Fruit fly (Drosophila melanogaster) whole organism, pupa: ENCODE measurements around the gene Glut4EF.

Experiments used
- CG10348 ChIP-seq: fragments of 200-800 bp; sonication (Bioruptor generic); IDR thresholded peaks from 2 replicates; pipeline ENCODE4 v1.3.6; 2022; ENCODE audit warnings: missing biosample characterization, missing genetic modification characterization
- CG12605 ChIP-seq: fragments of 200-800 bp; sonication (Bioruptor generic); IDR thresholded peaks from 2 replicates; pipeline ENCODE4 v1.3.6; 2022; ENCODE audit warnings: missing biosample characterization, missing genetic modification characterization
- CG13204 ChIP-seq: fragments of 200-800 bp; sonication (Bioruptor generic); optimal IDR thresholded peaks from 2 replicates; lab custom pipeline; 2018; ENCODE audit warnings: missing biosample characterization, mild to moderate bottlenecking, missing genetic modification characterization, moderate library complexity
- CG14655 ChIP-seq: fragments of 200-800 bp; sonication (Bioruptor generic); optimal IDR thresholded peaks from 3 replicates; lab custom pipeline; 2017; ENCODE audit warnings: mild to moderate bottlenecking, missing biosample characterization, missing genetic modification reagents, missing genetic modification characterization
- CG15710 ChIP-seq: fragments of 200-800 bp; sonication (Bioruptor generic); optimal IDR thresholded peaks from 2 replicates; lab custom pipeline; 2018; ENCODE audit warnings: missing biosample characterization, mild to moderate bottlenecking, missing genetic modification characterization, moderate library complexity
- CG17806 ChIP-seq: fragments of 200-800 bp; sonication (Bioruptor generic); optimal IDR thresholded peaks from 2 replicates; lab custom pipeline; 2018; ENCODE audit warnings: missing biosample characterization, mild to moderate bottlenecking, missing genetic modification characterization, moderate library complexity
- CG32121 ChIP-seq: fragments of 200-800 bp; sonication (Bioruptor generic); IDR thresholded peaks from 2 replicates; pipeline ENCODE4 v1.3.6; 2022; ENCODE audit warnings: missing biosample characterization, missing genetic modification characterization
- CG34367 ChIP-seq: fragments of 200-800 bp; sonication (Bioruptor generic); optimal IDR thresholded peaks from 2 replicates; lab custom pipeline; 2018; ENCODE audit warnings: missing biosample characterization, mild to moderate bottlenecking, missing genetic modification characterization
- CG4496 ChIP-seq: fragments of 200-800 bp; sonication (Bioruptor generic); IDR thresholded peaks from 3 replicates; pipeline ENCODE4 v1.3.6; 2022; ENCODE audit warnings: missing biosample characterization, missing genetic modification characterization
- CG8159 ChIP-seq: fragments of 200-800 bp; sonication (Bioruptor generic); optimal IDR thresholded peaks from 3 replicates; lab custom pipeline; 2018; ENCODE audit warnings: missing biosample characterization, mild to moderate bottlenecking, missing genetic modification characterization, moderate library complexity
- CG8301 ChIP-seq: fragments of 200-800 bp; sonication (Bioruptor generic); optimal IDR thresholded peaks from 2 replicates; lab custom pipeline; 2018; ENCODE audit warnings: missing biosample characterization, mild to moderate bottlenecking, missing genetic modification characterization
- CG9948 ChIP-seq: fragments of 200-800 bp; sonication (Bioruptor generic); optimal IDR thresholded peaks from 2 replicates; lab custom pipeline; 2018; ENCODE audit warnings: missing biosample characterization, mild to moderate bottlenecking, missing genetic modification characterization, moderate library complexity
- D1 ChIP-seq: fragments of 200-800 bp; sonication (Bioruptor generic); optimal IDR thresholded peaks from 2 replicates; lab custom pipeline; 2018; ENCODE audit warnings: missing biosample characterization, mild to moderate bottlenecking, missing genetic modification characterization, moderate library complexity
- EcR ChIP-seq: fragments of 200-800 bp; sonication (Bioruptor generic); optimal IDR thresholded peaks from 3 replicates; lab custom pipeline; 2019; ENCODE audit warnings: missing biosample characterization, missing genetic modification characterization, mild to moderate bottlenecking, moderate library complexity, missing genetic modification reagents
- Ets98B ChIP-seq: fragments of 200-800 bp; sonication (Bioruptor generic); IDR thresholded peaks from 2 replicates; pipeline ENCODE4 v1.3.6; 2022; ENCODE audit warnings: missing biosample characterization, missing genetic modification characterization
- Pif1A ChIP-seq: fragments of 200-800 bp; sonication (Bioruptor generic); optimal IDR thresholded peaks from 3 replicates; lab custom pipeline; 2016; ENCODE audit warnings: missing biosample characterization, missing genetic modification characterization
- Pif1B ChIP-seq: fragments of 200-800 bp; sonication (Bioruptor generic); optimal IDR thresholded peaks from 3 replicates; lab custom pipeline; 2016; ENCODE audit warnings: missing biosample characterization, missing genetic modification characterization
- Snoo ChIP-seq: fragments of 200-800 bp; sonication (Bioruptor generic); optimal IDR thresholded peaks from 3 replicates; lab custom pipeline; 2017; ENCODE audit warnings: missing biosample characterization, mild to moderate bottlenecking, missing genetic modification characterization, inconsistent platforms
- fd96Ca ChIP-seq: fragments of 200-800 bp; sonication (Bioruptor generic); IDR thresholded peaks from 3 replicates; pipeline ENCODE4 v1.3.6; 2022; ENCODE audit warnings: missing biosample characterization, missing genetic modification characterization
- gl ChIP-seq: fragments of 200-800 bp; sonication (Bioruptor generic); optimal IDR thresholded peaks from 2 replicates; lab custom pipeline; 2018; ENCODE audit warnings: missing biosample characterization, mild to moderate bottlenecking, missing genetic modification characterization
- rn ChIP-seq: fragments of 200-800 bp; sonication (Bioruptor generic); IDR thresholded peaks from 2 replicates; pipeline ENCODE4 v1.3.6; 2022; ENCODE audit warnings: missing biosample characterization, missing genetic modification characterization

Gene Glut4EF

dm6 chr3R:9868538-9869398, 5.7 kb upstream of the Glut4EF start:
- peak; percentile 30 for TF ChIP-seq D1 (tag; lab: Kevin White, UChicago)
- TF ChIP-seq CG8301 = peak; percentile 12
- no peak for TF ChIP-seq CG12605 (GFP tag; lab: Robert Waterston, UW)
- no peak for TF ChIP-seq Pif1A
- no peak for TF ChIP-seq CG8159 (tag; lab: Kevin White, UChicago)

- TF ChIP-seq CG10348 (GFP tag; lab: Robert Waterston, UW) (no peak), Pif1A (no peak), Snoo (no peak), CG8159 (tag; lab: Kevin White, UChicago) (no peak), CG4496 (GFP tag; lab: Robert Waterston, UW) (no peak), CG8301 (no peak), CG12605 (GFP tag; lab: Robert Waterston, UW) (no peak), CG17806 (tag; lab: Kevin White, UChicago) (no peak), fd96Ca (no peak), CG32121 (GFP tag; lab: Robert Waterston, UW) (no peak), Pif1B (no peak), CG9948 (no peak), CG13204 (GFP tag; lab: Kevin White, UChicago) (no peak), rn (no peak), CG15710 (tag; lab: Kevin White, UChicago) (no peak), D1 (tag; lab: Kevin White, UChicago) (no peak), CG14655 (GFP tag; lab: Kevin White, UChicago) (no peak), CG34367 (tag; lab: Kevin White, UChicago) (no peak)
Measured at dm6 chr3R:9869954-9870353, 4.5 kb upstream of the Glut4EF start.

- TF ChIP-seq EcR = no peak
- TF ChIP-seq CG14655 (GFP tag; lab: Kevin White, UChicago) = no peak
- no peak for TF ChIP-seq CG12605 (GFP tag; lab: Robert Waterston, UW)
- TF ChIP-seq CG4496 (GFP tag; lab: Robert Waterston, UW) = no peak
- peak; percentile 36 for TF ChIP-seq CG8301
- no peak for TF ChIP-seq CG10348 (GFP tag; lab: Robert Waterston, UW)
- TF ChIP-seq CG17806 (tag; lab: Kevin White, UChicago) = no peak
- no peak for TF ChIP-seq gl (tag; lab: Kevin White, UChicago)
- 0 out of 2 replicates have a peak, but pooled peaks have one; percentile 5 for TF ChIP-seq Ets98B (GFP tag; lab: Robert Waterston, UW)
Measured at dm6 chr3R:9870378-9870777, 4.1 kb upstream of the Glut4EF start.

- TF ChIP-seq Ets98B (GFP tag; lab: Robert Waterston, UW) (peak; percentile 18; the same call in 1 of the 2 replicates), CG4496 (GFP tag; lab: Robert Waterston, UW) (0 out of 3 replicates have a peak, but pooled peaks have one; percentile 44), rn (no peak), CG32121 (GFP tag; lab: Robert Waterston, UW) (peak; percentile 55)
Measured at dm6 chr3R:9872133-9872814, 2.2 kb upstream of the Glut4EF start.

- no peak for TF ChIP-seq gl (tag; lab: Kevin White, UChicago)
- TF ChIP-seq CG9948 = no peak
- no peak for TF ChIP-seq CG34367 (tag; lab: Kevin White, UChicago)
Measured at dm6 chr3R:9872815-9873752, 1.4 kb upstream of the Glut4EF start.

- TF ChIP-seq Snoo = peak; percentile 79
- peak; percentile 56 for TF ChIP-seq CG15710 (tag; lab: Kevin White, UChicago)
- peak; percentile 68 for TF ChIP-seq Pif1B
- peak; percentile 78 for TF ChIP-seq CG32121 (GFP tag; lab: Robert Waterston, UW)
- TF ChIP-seq gl (tag; lab: Kevin White, UChicago) = peak; percentile 22
- no peak for TF ChIP-seq D1 (tag; lab: Kevin White, UChicago)
- TF ChIP-seq CG10348 (GFP tag; lab: Robert Waterston, UW) = peak; percentile 82
- TF ChIP-seq CG34367 (tag; lab: Kevin White, UChicago) = peak; percentile 50
- peak; percentile 75 for TF ChIP-seq CG9948
- no peak for TF ChIP-seq CG13204 (GFP tag; lab: Kevin White, UChicago)
- TF ChIP-seq EcR = no peak
- peak; percentile 84 for TF ChIP-seq CG4496 (GFP tag; lab: Robert Waterston, UW)
- peak; percentile 52; the same call in 1 of the 2 replicates for TF ChIP-seq CG12605 (GFP tag; lab: Robert Waterston, UW)
- peak; percentile 78 for TF ChIP-seq CG8159 (tag; lab: Kevin White, UChicago)
- peak; percentile 71 for TF ChIP-seq rn
- peak; percentile 65 for TF ChIP-seq CG17806 (tag; lab: Kevin White, UChicago)
- TF ChIP-seq CG14655 (GFP tag; lab: Kevin White, UChicago) = peak; percentile 91
- peak; percentile 84 for TF ChIP-seq Pif1A
- peak; percentile 67 for TF ChIP-seq Ets98B (GFP tag; lab: Robert Waterston, UW)
- peak; percentile 91 for TF ChIP-seq fd96Ca
- peak; percentile 92 for TF ChIP-seq CG8301
Measured at dm6 chr3R:9873753-9874117, 746 bp upstream of the Glut4EF start.
